Fruit fly (Drosophila melanogaster): Measurements from ENCODE around the gene Kat60.

Gene Kat60

dm6 chr3R:5231383-5232196 lies 419 bp downstream of the Kat60 start:
- no peak for TF ChIP-seq insv (optimal IDR thresholded peaks at IDR 0.05)
- TF ChIP-seq ttk (optimal IDR thresholded peaks at IDR 0.05) = no peak
- TF ChIP-seq h (optimal IDR thresholded peaks at IDR 0.05) = no peak

- TF ChIP-seq h (optimal IDR thresholded peaks at IDR 0.05) (no peak), ttk (optimal IDR thresholded peaks at IDR 0.05) (no peak), Sin3A (optimal IDR thresholded peaks at IDR 0.05) (no peak), Myc (optimal IDR thresholded peaks at IDR 0.05) (no peak), psq (optimal IDR thresholded peaks at IDR 0.05) (no peak), insv (optimal IDR thresholded peaks at IDR 0.05) (no peak)
These were observed 2.6 kb downstream of the Kat60 start for dm6 chr3R:5229458-5229857.

- no peak for TF ChIP-seq insv (optimal IDR thresholded peaks at IDR 0.05)
- no peak for TF ChIP-seq Sin3A (optimal IDR thresholded peaks at IDR 0.05)
- no peak for TF ChIP-seq psq (optimal IDR thresholded peaks at IDR 0.05)
- no peak for TF ChIP-seq ttk (optimal IDR thresholded peaks at IDR 0.05)
- TF ChIP-seq Myc (optimal IDR thresholded peaks at IDR 0.05) = no peak
- TF ChIP-seq h (optimal IDR thresholded peaks at IDR 0.05) = no peak
These were observed 6.0 kb downstream of the Kat60 start, which contains the start of gene Vps37B for dm6 chr3R:5226025-5226424. Vps37B (plus strand) TSS chr3R:5226158.

- no peak for TF ChIP-seq insv (optimal IDR thresholded peaks at IDR 0.05)
- TF ChIP-seq ttk (optimal IDR thresholded peaks at IDR 0.05) = no peak
- no peak for TF ChIP-seq h (optimal IDR thresholded peaks at IDR 0.05)
- TF ChIP-seq Myc (optimal IDR thresholded peaks at IDR 0.05) = no peak
- no peak for TF ChIP-seq psq (optimal IDR thresholded peaks at IDR 0.05)
- no peak for TF ChIP-seq Sin3A (optimal IDR thresholded peaks at IDR 0.05)
These were observed 8.2 kb downstream of the Kat60 start, which contains the start of gene CG14664 for dm6 chr3R:5223839-5224238. CG14664 (plus strand) TSS chr3R:5224139.

dm6 chr3R:5223135-5223534 lies 8.9 kb downstream of the Kat60 start, which contains the start of gene CG2604:
CG2604 (minus strand) TSS chr3R:5223365.
- TF ChIP-seq insv (optimal IDR thresholded peaks at IDR 0.05) (no peak), Sin3A (optimal IDR thresholded peaks at IDR 0.05) (no peak), Myc (optimal IDR thresholded peaks at IDR 0.05) (no peak), ttk (optimal IDR thresholded peaks at IDR 0.05) (no peak), psq (optimal IDR thresholded peaks at IDR 0.05) (no peak), h (optimal IDR thresholded peaks at IDR 0.05) (no peak)

- TF ChIP-seq insv (optimal IDR thresholded peaks at IDR 0.05) = no peak
- no peak for TF ChIP-seq ttk (optimal IDR thresholded peaks at IDR 0.05)
- TF ChIP-seq psq (optimal IDR thresholded peaks at IDR 0.05) = no peak
- TF ChIP-seq Sin3A (optimal IDR thresholded peaks at IDR 0.05) = no peak
- no peak for TF ChIP-seq Myc (optimal IDR thresholded peaks at IDR 0.05)
- no peak for TF ChIP-seq h (optimal IDR thresholded peaks at IDR 0.05)
These were observed 12.5 kb downstream of the Kat60 start, which contains the start of the genes Prosbeta2R2 and CG1116 for dm6 chr3R:5219466-5219865. Prosbeta2R2 (minus strand) TSS chr3R:5219528. CG1116 (plus strand) TSS chr3R:5219657.

dm6 chr3R:5217278-5217714 lies 14.7 kb downstream of the Kat60 start, which contains the start of gene cno:
cno (minus strand) TSS chr3R:5217456.
- TF ChIP-seq Myc (optimal IDR thresholded peaks at IDR 0.05) (no peak), h (optimal IDR thresholded peaks at IDR 0.05) (no peak), insv (optimal IDR thresholded peaks at IDR 0.05) (no peak), psq (optimal IDR thresholded peaks at IDR 0.05) (no peak), Sin3A (optimal IDR thresholded peaks at IDR 0.05) (no peak), ttk (optimal IDR thresholded peaks at IDR 0.05) (no peak)

dm6 chr3R:5216308-5216765 lies 15.7 kb downstream of the Kat60 start:
- TF ChIP-seq Myc (optimal IDR thresholded peaks at IDR 0.05) = no peak
- TF ChIP-seq insv (optimal IDR thresholded peaks at IDR 0.05) = no peak
- TF ChIP-seq h (optimal IDR thresholded peaks at IDR 0.05) = no peak

- no peak for TF ChIP-seq ttk (optimal IDR thresholded peaks at IDR 0.05)
- no peak for TF ChIP-seq psq (optimal IDR thresholded peaks at IDR 0.05)
- TF ChIP-seq Sin3A (optimal IDR thresholded peaks at IDR 0.05) = no peak
- no peak for TF ChIP-seq insv (optimal IDR thresholded peaks at IDR 0.05)
These were observed 16.4 kb downstream of the Kat60 start for dm6 chr3R:5215334-5216307.

dm6 chr3R:5214162-5214916 lies 17.7 kb downstream of the Kat60 start:
- TF ChIP-seq Myc (optimal IDR thresholded peaks at IDR 0.05) = no peak
- no peak for TF ChIP-seq ttk (optimal IDR thresholded peaks at IDR 0.05)
- TF ChIP-seq Sin3A (optimal IDR thresholded peaks at IDR 0.05) = no peak
- TF ChIP-seq psq (optimal IDR thresholded peaks at IDR 0.05) = no peak
- no peak for TF ChIP-seq h (optimal IDR thresholded peaks at IDR 0.05)
- no peak for TF ChIP-seq insv (optimal IDR thresholded peaks at IDR 0.05)

- TF ChIP-seq h (optimal IDR thresholded peaks at IDR 0.05) = no peak
- TF ChIP-seq insv (optimal IDR thresholded peaks at IDR 0.05) = no peak
- no peak for TF ChIP-seq psq (optimal IDR thresholded peaks at IDR 0.05)
- no peak for TF ChIP-seq ttk (optimal IDR thresholded peaks at IDR 0.05)
- TF ChIP-seq Sin3A (optimal IDR thresholded peaks at IDR 0.05) = no peak
- TF ChIP-seq Myc (optimal IDR thresholded peaks at IDR 0.05) = no peak
These were observed 18.7 kb downstream of the Kat60 start for dm6 chr3R:5213309-5213708.

Measured in Kc167 (cell line).